Worm (Caenorhabditis elegans): ENCODE measurements around the gene Y48B6A.13.

- TF ChIP-seq ceh-9 (tag; optimal IDR thresholded peaks at IDR 0.05), result no peak
- TF ChIP-seq C38D4.7 (GFP tag; optimal IDR thresholded peaks at IDR 0.05), result no peak
- no peak for TF ChIP-seq fkh-10 (GFP tag; optimal IDR thresholded peaks at IDR 0.05)
- no peak for TF ChIP-seq sox-4 (tag; optimal IDR thresholded peaks at IDR 0.05)
- no peak for TF ChIP-seq ceh-22 (tag; optimal IDR thresholded peaks at IDR 0.05)
Observed at ce11 chrII:14242259-14242658, 16.2 kb upstream of the Y48B6A.13 start.

All from whole organism, late embryonic.